Worm (Caenorhabditis elegans): ENCODE results near the gene dhhc-10.

Gene dhhc-10

DNA sequence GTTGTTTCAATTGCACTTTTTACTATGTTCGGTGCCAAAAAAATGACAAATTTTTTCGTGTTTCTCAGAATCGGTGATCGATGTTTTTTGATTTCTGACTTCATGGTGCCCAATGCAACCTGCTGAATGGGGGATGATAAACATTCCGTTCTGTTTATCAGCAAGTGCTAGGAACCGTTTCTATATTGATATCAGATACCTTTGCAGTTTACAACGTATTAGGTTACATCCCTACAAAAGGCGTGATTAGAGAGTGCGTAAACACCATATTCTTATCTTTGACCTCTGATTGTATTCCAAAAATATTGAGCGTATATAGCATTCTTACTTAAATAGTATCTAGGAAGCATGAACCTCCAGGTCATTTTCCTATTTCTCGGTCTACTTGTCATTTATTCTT is 25.8 kb downstream of the dhhc-10 start, which contains the start of gene aman-1:
Gene aman-1 (plus strand): TSS at position 344 of the 400 bp plus-strand sequence.
- TF ChIP-seq ztf-23 (GFP tag; IDR thresholded peaks at IDR 0.05) (no peak), ztf-29 (GFP tag; IDR thresholded peaks at IDR 0.05) (no peak), cog-1 (tag; optimal IDR thresholded peaks at IDR 0.05) (no peak), flt-1 (GFP tag; IDR thresholded peaks at IDR 0.05) (no peak), med-1 (GFP tag; optimal IDR thresholded peaks at IDR 0.05; ENCODE audit: insufficient read depth) (no peak), T22C8.4 (GFP tag; IDR thresholded peaks at IDR 0.05) (no peak), tab-1 (GFP tag; IDR thresholded peaks at IDR 0.05) (no peak), ref-1 (GFP tag; conservative IDR thresholded peaks at IDR 0.05) (no peak), klf-2 (GFP tag; conservative IDR thresholded peaks at IDR 0.05) (no peak)

DNA sequence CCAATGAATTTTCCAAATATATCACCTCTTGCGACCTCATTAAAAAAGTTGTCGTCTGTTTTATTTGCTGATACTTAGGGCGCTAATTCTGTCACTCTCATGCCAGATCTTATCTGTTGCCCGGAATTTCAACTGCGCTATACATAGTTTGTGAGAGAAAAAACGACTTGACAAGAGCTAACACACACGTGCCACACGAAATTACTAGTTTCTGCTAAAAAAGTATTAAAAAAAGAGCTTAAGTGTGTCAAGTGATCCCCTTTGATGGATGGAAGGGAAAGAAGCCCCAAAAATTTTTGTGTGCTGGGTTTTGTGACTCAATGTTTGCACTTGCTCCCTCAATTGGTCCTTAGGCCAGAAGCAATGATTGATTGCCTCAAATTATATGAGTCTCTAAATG is 33.7 kb downstream of the dhhc-10 start:
- TF ChIP-seq med-1 (GFP tag; optimal IDR thresholded peaks at IDR 0.05; ENCODE audit: insufficient read depth) (no peak), T22C8.4 (GFP tag; IDR thresholded peaks at IDR 0.05) (no peak), flt-1 (GFP tag; IDR thresholded peaks at IDR 0.05) (no peak), ref-1 (GFP tag; conservative IDR thresholded peaks at IDR 0.05) (no peak), cog-1 (tag; optimal IDR thresholded peaks at IDR 0.05) (no peak), tab-1 (GFP tag; IDR thresholded peaks at IDR 0.05) (no peak), klf-2 (GFP tag; conservative IDR thresholded peaks at IDR 0.05) (no peak), ztf-29 (GFP tag; IDR thresholded peaks at IDR 0.05) (no peak), ztf-23 (GFP tag; IDR thresholded peaks at IDR 0.05) (no peak)

DNA sequence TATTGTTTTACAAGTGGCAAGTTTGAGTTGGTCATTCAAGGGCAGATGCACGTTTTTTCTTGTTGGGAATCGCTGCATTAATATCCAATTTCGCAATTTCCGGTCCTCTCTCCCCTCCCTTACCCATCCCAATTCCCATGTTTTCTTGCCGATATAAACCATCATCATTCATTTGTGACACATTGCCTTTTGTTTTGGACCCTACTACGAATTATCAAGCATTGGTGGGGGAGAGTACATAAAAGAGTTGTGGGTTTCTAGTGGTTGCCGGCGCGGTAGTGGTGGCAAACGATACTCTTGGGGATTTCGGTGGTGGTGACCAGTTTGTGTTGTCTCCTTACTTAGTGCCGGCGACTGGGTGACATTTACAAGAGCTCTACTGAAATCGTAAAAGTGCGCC is 35.3 kb downstream of the dhhc-10 start:
- TF ChIP-seq tab-1 (GFP tag; IDR thresholded peaks at IDR 0.05): no peak
- TF ChIP-seq flt-1 (GFP tag; IDR thresholded peaks at IDR 0.05): 0 out of 2 replicates have a peak, but pooled peaks have one; percentile 27

DNA sequence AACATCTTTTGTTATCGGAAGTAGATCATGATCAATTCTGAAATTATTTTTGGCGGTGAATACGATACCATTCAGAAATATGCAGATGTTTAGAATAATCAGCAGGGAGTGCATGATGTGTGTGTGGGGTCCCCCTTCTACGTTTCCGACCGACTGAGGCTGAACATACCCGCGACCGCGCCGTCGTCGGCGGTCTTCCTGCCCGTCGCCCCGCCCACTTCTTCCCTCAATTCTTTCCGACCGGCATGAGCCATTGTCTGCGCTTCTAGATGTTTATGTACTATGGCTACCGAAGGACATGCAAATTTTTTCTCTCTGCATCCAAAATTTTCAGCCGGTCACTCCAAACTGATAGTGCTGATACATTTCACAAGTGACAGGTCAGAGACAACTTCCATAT is 37.1 kb downstream of the dhhc-10 start:
- no peak for TF ChIP-seq med-1 (GFP tag; optimal IDR thresholded peaks at IDR 0.05; ENCODE audit: insufficient read depth)
- no peak for TF ChIP-seq ref-1 (GFP tag; conservative IDR thresholded peaks at IDR 0.05)
- no peak for TF ChIP-seq ztf-29 (GFP tag; IDR thresholded peaks at IDR 0.05)
- TF ChIP-seq cog-1 (tag; optimal IDR thresholded peaks at IDR 0.05): no peak
- no peak for TF ChIP-seq ztf-23 (GFP tag; IDR thresholded peaks at IDR 0.05)
- TF ChIP-seq T22C8.4 (GFP tag; IDR thresholded peaks at IDR 0.05): no peak
- TF ChIP-seq tab-1 (GFP tag; IDR thresholded peaks at IDR 0.05): no peak
- TF ChIP-seq klf-2 (GFP tag; conservative IDR thresholded peaks at IDR 0.05): no peak
- no peak for TF ChIP-seq flt-1 (GFP tag; IDR thresholded peaks at IDR 0.05)

DNA sequence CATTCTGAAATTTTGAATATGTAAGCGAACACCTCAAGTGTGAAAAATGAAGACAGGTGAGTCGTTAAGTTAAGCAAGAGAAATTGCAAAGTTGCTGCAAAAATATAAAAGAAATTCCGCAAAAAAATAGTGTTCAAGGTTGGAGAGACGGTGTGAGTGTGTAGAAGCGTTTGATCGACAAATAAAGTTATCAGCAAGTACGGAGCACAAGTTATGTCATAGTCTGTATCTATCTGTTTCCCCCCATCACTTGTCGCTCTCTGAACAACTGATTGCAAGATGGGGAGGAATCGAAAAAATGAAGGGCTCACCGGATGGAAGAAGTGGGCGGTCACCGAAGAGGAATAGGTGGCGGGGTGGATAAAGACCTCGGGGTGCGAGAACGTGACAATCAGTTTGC is 42.1 kb downstream of the dhhc-10 start, which contains the start of gene lon-2:
Gene lon-2 (minus strand): TSS at position 4 of the 400 bp plus-strand sequence.
- TF ChIP-seq ref-1 (GFP tag; conservative IDR thresholded peaks at IDR 0.05) (no peak), ztf-23 (GFP tag; IDR thresholded peaks at IDR 0.05) (no peak), cog-1 (tag; optimal IDR thresholded peaks at IDR 0.05) (no peak), ztf-29 (GFP tag; IDR thresholded peaks at IDR 0.05) (no peak), tab-1 (GFP tag; IDR thresholded peaks at IDR 0.05) (no peak), klf-2 (GFP tag; conservative IDR thresholded peaks at IDR 0.05) (no peak)

DNA sequence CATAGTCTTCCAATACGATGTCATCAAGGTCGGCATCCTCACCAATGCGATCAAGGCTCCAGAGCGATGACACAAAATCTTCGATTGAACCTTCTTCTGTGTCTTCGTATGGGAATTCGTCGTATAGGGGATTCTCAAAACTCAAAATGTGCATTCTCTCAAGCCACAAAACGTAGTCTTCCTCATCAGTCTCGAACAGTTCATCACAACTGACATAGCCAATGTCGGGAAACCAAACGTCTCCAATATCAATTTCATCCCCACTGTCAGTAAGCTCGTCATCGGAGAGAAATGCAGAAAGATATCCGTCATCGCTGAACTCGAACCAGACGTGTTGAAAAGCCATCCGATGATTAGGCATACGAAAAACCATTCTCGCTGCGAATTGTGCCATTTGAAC is 47.7 kb downstream of the dhhc-10 start, which contains the start of gene C39E6.2:
Gene C39E6.2 (minus strand): TSS at position 394 of the 400 bp plus-strand sequence.
- TF ChIP-seq klf-2 (GFP tag; conservative IDR thresholded peaks at IDR 0.05) (no peak), tab-1 (GFP tag; IDR thresholded peaks at IDR 0.05) (no peak), flt-1 (GFP tag; IDR thresholded peaks at IDR 0.05) (no peak), ref-1 (GFP tag; conservative IDR thresholded peaks at IDR 0.05) (no peak), ztf-23 (GFP tag; IDR thresholded peaks at IDR 0.05) (no peak), med-1 (GFP tag; optimal IDR thresholded peaks at IDR 0.05; ENCODE audit: insufficient read depth) (no peak), T22C8.4 (GFP tag; IDR thresholded peaks at IDR 0.05) (no peak), ztf-29 (GFP tag; IDR thresholded peaks at IDR 0.05) (no peak), cog-1 (tag; optimal IDR thresholded peaks at IDR 0.05) (no peak)

All from whole organism, midembryonic.